Fruit fly (Drosophila melanogaster) whole organism, embryonic: ENCODE measurements around the gene CG11843.
A peak's percentile ranks its signal among the peaks of the same experiment; 100 is the strongest.

Source experiments
- Adf1 ChIP-seq: fragments of 200-800 bp; sonication (Bioruptor generic); IDR thresholded peaks from 2 replicates; pipeline ENCODE4 v1.3.6; 2022; ENCODE audit warnings: missing biosample characterization, missing genetic modification characterization
- BEAF-32 ChIP-seq: fragments of 200-800 bp; sonication (Bioruptor generic); optimal IDR thresholded peaks from 3 replicates; lab custom pipeline; 2017; ENCODE audit warnings: missing biosample characterization, missing genetic modification characterization, mild to moderate bottlenecking, moderate library complexity, missing genetic modification reagents
- CG12219 ChIP-seq: fragments of 200-800 bp; sonication (Bioruptor generic); optimal IDR thresholded peaks from 3 replicates; lab custom pipeline; 2018; ENCODE audit warnings: missing biosample characterization, mild to moderate bottlenecking, missing genetic modification characterization
- CG12391 ChIP-seq: fragments of 200-800 bp; sonication (Bioruptor generic); optimal IDR thresholded peaks from 3 replicates; lab custom pipeline; 2018; ENCODE audit warnings: missing biosample characterization, mild to moderate bottlenecking, missing genetic modification characterization, moderate library complexity
- CG13894 ChIP-seq: fragments of 200-800 bp; sonication (Bioruptor generic); optimal IDR thresholded peaks from 3 replicates; lab custom pipeline; 2018; ENCODE audit warnings: missing biosample characterization, mild to moderate bottlenecking, missing genetic modification characterization, moderate library complexity
- CG14965 ChIP-seq: fragments of 200-800 bp; sonication (Bioruptor generic); optimal IDR thresholded peaks from 2 replicates; lab custom pipeline; 2016; ENCODE audit warnings: missing biosample characterization, missing genetic modification characterization, borderline replicate concordance
- CG1529 ChIP-seq: fragments of 200-800 bp; sonication (Bioruptor generic); optimal IDR thresholded peaks from 3 replicates; lab custom pipeline; 2018; ENCODE audit warnings: missing biosample characterization, missing genetic modification characterization
- CG1603 ChIP-seq: fragments of 200-800 bp; sonication (Bioruptor generic); optimal IDR thresholded peaks from 2 replicates; lab custom pipeline; 2019; ENCODE audit warnings: missing biosample characterization, mild to moderate bottlenecking, missing genetic modification characterization, moderate library complexity
- CG1647 ChIP-seq: fragments of 200-800 bp; sonication (Bioruptor generic); optimal IDR thresholded peaks from 3 replicates; lab custom pipeline; 2016; ENCODE audit warnings: missing biosample characterization, missing genetic modification characterization
- CG16779 ChIP-seq: fragments of 200-800 bp; sonication (Bioruptor generic); IDR thresholded peaks from 2 replicates; pipeline ENCODE4 v1.3.6; 2022; ENCODE audit warnings: missing biosample characterization, missing genetic modification characterization
- CG17829 ChIP-seq: fragments of 200-800 bp; optimal IDR thresholded peaks from 2 replicates; lab custom pipeline; 2019; ENCODE audit warnings: missing biosample characterization, mild to moderate bottlenecking, missing genetic modification characterization, moderate library complexity
- CG2678 ChIP-seq: fragments of 200-800 bp; sonication (Bioruptor generic); optimal IDR thresholded peaks from 3 replicates; lab custom pipeline; 2019; ENCODE audit warnings: missing biosample characterization, mild to moderate bottlenecking, missing genetic modification characterization, moderate library complexity
- CG4328 ChIP-seq: fragments of 200-800 bp; sonication (Bioruptor generic); optimal IDR thresholded peaks from 3 replicates; lab custom pipeline; 2017; ENCODE audit warnings: missing biosample characterization, missing genetic modification reagents, missing genetic modification characterization
- CG43689 ChIP-seq: fragments of 200-800 bp; sonication (Bioruptor generic); IDR thresholded peaks from 2 replicates; pipeline ENCODE4 v1.3.6; 2022; ENCODE audit warnings: missing biosample characterization, missing genetic modification characterization
- CG4404 ChIP-seq: fragments of 200-800 bp; sonication (Bioruptor generic); IDR thresholded peaks from 2 replicates; pipeline ENCODE4 v1.3.6; 2022; ENCODE audit warnings: missing biosample characterization, missing genetic modification characterization
- CG4424 ChIP-seq: fragments of 200-800 bp; sonication (Bioruptor generic); optimal IDR thresholded peaks from 3 replicates; lab custom pipeline; 2016; ENCODE audit warnings: missing biosample characterization, missing genetic modification characterization
- CG7556 ChIP-seq: fragments of 200-800 bp; sonication (Bioruptor generic); optimal IDR thresholded peaks from 2 replicates; lab custom pipeline; 2017; ENCODE audit warnings: missing biosample characterization, mild to moderate bottlenecking, missing genetic modification characterization
- CG7987 ChIP-seq: fragments of 200-800 bp; sonication (Bioruptor generic); optimal IDR thresholded peaks from 2 replicates; lab custom pipeline; 2018; ENCODE audit warnings: missing biosample characterization, mild to moderate bottlenecking, missing genetic modification characterization, moderate library complexity
- CG9876 ChIP-seq: fragments of 200-800 bp; sonication (Bioruptor generic); optimal IDR thresholded peaks from 2 replicates; lab custom pipeline; 2016; ENCODE audit warnings: missing biosample characterization, missing genetic modification characterization
- Fer1 ChIP-seq: fragments of 200-800 bp; sonication (Bioruptor generic); optimal IDR thresholded peaks from 2 replicates; lab custom pipeline; 2017; ENCODE audit warnings: missing biosample characterization, mild to moderate bottlenecking, missing genetic modification characterization
- Fer2 ChIP-seq: fragments of 200-800 bp; sonication (Bioruptor generic); optimal IDR thresholded peaks from 2 replicates; lab custom pipeline; 2018; ENCODE audit warnings: missing biosample characterization, mild to moderate bottlenecking, missing genetic modification characterization, moderate library complexity
- Gug ChIP-seq: fragments of 200-800 bp; sonication (Bioruptor generic); IDR thresholded peaks from 4 replicates; pipeline ENCODE4 v1.3.6; 2022; ENCODE audit warnings: missing biosample characterization, missing genetic modification characterization
- HLH54F ChIP-seq: fragments of 200-800 bp; sonication (Bioruptor generic); optimal IDR thresholded peaks from 3 replicates; lab custom pipeline; 2016; ENCODE audit warnings: missing biosample characterization, missing genetic modification characterization
- Hand ChIP-seq: fragments of 200-800 bp; sonication (Bioruptor generic); optimal IDR thresholded peaks from 2 replicates; lab custom pipeline; 2017; ENCODE audit warnings: mild to moderate bottlenecking, missing biosample characterization, missing genetic modification reagents, missing genetic modification characterization
- HmgZ ChIP-seq: fragments of 200-800 bp; sonication (Bioruptor generic); optimal IDR thresholded peaks from 2 replicates; lab custom pipeline; 2018; ENCODE audit warnings: missing biosample characterization, mild to moderate bottlenecking, missing genetic modification characterization
- Hmx ChIP-seq: fragments of 200-800 bp; sonication (Bioruptor generic); optimal IDR thresholded peaks from 2 replicates; lab custom pipeline; 2016; ENCODE audit warnings: missing biosample characterization, missing genetic modification characterization
- Hr39 ChIP-seq: fragments of >200 bp; optimal IDR thresholded peaks from 2 replicates; lab custom pipeline; 2017
- Jarid2 ChIP-seq: fragments of 200-800 bp; sonication (Bioruptor generic); optimal IDR thresholded peaks from 3 replicates; lab custom pipeline; 2017; ENCODE audit warnings: mild to moderate bottlenecking, missing biosample characterization, missing genetic modification reagents, missing genetic modification characterization
- MTF-1 ChIP-seq: fragments of 200-800 bp; sonication (Bioruptor generic); optimal IDR thresholded peaks from 2 replicates; lab custom pipeline; 2018; ENCODE audit warnings: missing biosample characterization, mild to moderate bottlenecking, missing genetic modification characterization, borderline replicate concordance
- Meics ChIP-seq: fragments of 200-800 bp; sonication (Bioruptor generic); optimal IDR thresholded peaks from 2 replicates; lab custom pipeline; 2017; ENCODE audit warnings: missing biosample characterization, mild to moderate bottlenecking, missing genetic modification characterization
- Neu2 ChIP-seq: fragments of 200-800 bp; sonication (Bioruptor generic); optimal IDR thresholded peaks from 3 replicates; lab custom pipeline; 2016; ENCODE audit warnings: missing biosample characterization, missing genetic modification characterization, borderline replicate concordance
- Ptx1 ChIP-seq: fragments of 200-800 bp; sonication (Bioruptor generic); IDR thresholded peaks from 2 replicates; pipeline ENCODE4 v1.3.6; 2022; ENCODE audit warnings: missing biosample characterization, missing genetic modification characterization
- Rfx ChIP-seq: fragments of 200-800 bp; sonication (Bioruptor generic); IDR thresholded peaks from 2 replicates; pipeline ENCODE4 v1.3.6; 2022; ENCODE audit warnings: missing biosample characterization, missing genetic modification characterization
- Usf ChIP-seq: fragments of 200-800 bp; sonication (Bioruptor generic); optimal IDR thresholded peaks from 2 replicates; lab custom pipeline; 2017; ENCODE audit warnings: missing genotype, missing biosample characterization, missing genetic modification characterization
- cas ChIP-seq: fragments of 200-800 bp; sonication (Bioruptor generic); IDR thresholded peaks from 2 replicates; pipeline ENCODE4 v1.3.6; 2022; ENCODE audit warnings: missing biosample characterization, missing genetic modification characterization
- chn ChIP-seq: fragments of 200-800 bp; sonication (Bioruptor generic); optimal IDR thresholded peaks from 2 replicates; lab custom pipeline; 2016; ENCODE audit warnings: missing biosample characterization, missing genetic modification characterization
- ci ChIP-seq: fragments of 200-800 bp; sonication (Bioruptor generic); IDR thresholded peaks from 3 replicates; pipeline ENCODE4 v1.3.6; 2022; ENCODE audit warnings: missing biosample characterization, missing genetic modification characterization
- danr ChIP-seq: fragments of 200-800 bp; sonication (Bioruptor generic); IDR thresholded peaks from 2 replicates; pipeline ENCODE4 v1.3.6; 2022; ENCODE audit warnings: missing biosample characterization, missing genetic modification characterization
- dpn ChIP-seq, 2 experiments: fragments of 200-800 bp; sonication (Bioruptor generic); optimal IDR thresholded peaks; 3 replicates each; lab custom pipeline; 2016; ENCODE audit warnings: missing biosample characterization in 2 of 2, missing genetic modification characterization in 2 of 2
- fu2 ChIP-seq: fragments of 200-800 bp; sonication (Bioruptor generic); optimal IDR thresholded peaks from 2 replicates; lab custom pipeline; 2016; ENCODE audit warnings: missing biosample characterization, missing genetic modification characterization
- ind ChIP-seq: fragments of 200-800 bp; sonication (Bioruptor generic); optimal IDR thresholded peaks from 3 replicates; lab custom pipeline; 2016; ENCODE audit warnings: missing biosample characterization, missing genetic modification characterization
- klu ChIP-seq: fragments of 200-800 bp; sonication (Bioruptor generic); IDR thresholded peaks from 2 replicates; pipeline ENCODE4 v1.3.6; 2022; ENCODE audit warnings: missing biosample characterization, missing genetic modification characterization
- lmd ChIP-seq: fragments of 200-800 bp; sonication (Bioruptor generic); IDR thresholded peaks from 2 replicates; pipeline ENCODE4 v1.3.6; 2022; ENCODE audit warnings: missing biosample characterization, missing genetic modification characterization
- lov ChIP-seq, 2 experiments: fragments of 200-800 bp in 1 of 2; fragments of >200 bp in 1 of 2; sonication (Bioruptor generic) in 1 of 2; IDR thresholded peaks in 1 of 2; optimal IDR thresholded peaks in 1 of 2; 2 replicates in 1 of 2; 3 replicates in 1 of 2; pipeline versions ENCODE4 v1.3.6 to Lab custom; 2017 to 2022; ENCODE audit warnings: missing biosample characterization in 1 of 2, missing genetic modification characterization in 1 of 2
- maf-S ChIP-seq: fragments of 200-800 bp; sonication (Bioruptor generic); optimal IDR thresholded peaks from 2 replicates; lab custom pipeline; 2016; ENCODE audit warnings: missing biosample characterization, missing genetic modification characterization
- p53 ChIP-seq: fragments of 200-800 bp; sonication (Bioruptor generic); optimal IDR thresholded peaks from 2 replicates; lab custom pipeline; 2016; ENCODE audit warnings: missing biosample characterization, missing genetic modification characterization
- scrt ChIP-seq: fragments of 200-800 bp; sonication (Bioruptor generic); optimal IDR thresholded peaks from 2 replicates; lab custom pipeline; 2018; ENCODE audit warnings: missing biosample characterization, mild to moderate bottlenecking, missing genetic modification characterization, moderate library complexity
- z ChIP-seq: fragments of 200-800 bp; sonication (Bioruptor generic); IDR thresholded peaks from 3 replicates; pipeline ENCODE4 v1.3.6; 2022; ENCODE audit warnings: missing biosample characterization, missing genetic modification characterization
- zfh2 ChIP-seq: fragments of 200-800 bp; sonication (Bioruptor generic); optimal IDR thresholded peaks from 2 replicates; lab custom pipeline; 2016; ENCODE audit warnings: missing biosample characterization, missing genetic modification characterization

CG11843 gene

DNA sequence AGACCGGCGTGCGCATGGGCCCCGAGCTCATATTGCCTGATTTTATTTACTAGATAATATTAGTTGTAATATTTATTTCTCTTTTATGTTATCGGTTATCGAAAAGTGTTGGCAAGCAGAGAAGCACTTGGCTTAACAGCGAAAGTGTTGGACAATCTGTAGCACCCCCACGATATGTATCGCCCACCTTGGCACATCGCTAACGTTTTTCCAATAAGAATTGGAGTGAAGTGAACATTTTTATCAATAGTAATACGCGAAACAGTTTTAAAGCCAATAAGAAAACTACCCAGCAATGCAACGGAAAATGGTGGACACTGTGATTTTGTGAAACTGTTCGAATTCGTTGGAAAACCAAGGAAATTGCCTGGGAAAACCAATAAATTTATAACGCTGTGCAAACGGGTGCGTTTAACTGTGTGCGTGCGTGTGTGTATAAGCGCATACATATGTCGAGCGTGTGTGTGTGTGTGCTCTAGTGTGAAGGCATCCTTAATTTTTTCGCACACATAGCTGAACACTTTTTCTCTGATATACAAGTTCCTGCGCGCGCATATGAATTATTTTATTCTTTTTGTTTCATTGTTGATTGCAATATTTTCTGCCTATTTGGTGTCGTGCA, 15.1 kb upstream of the CG11843 start, which contains the start of the genes Slu7 and Pkc98E (continued):
- peak; percentile 28 for TF ChIP-seq maf-S (GFP tag; lab: Kevin White, UChicago)
- peak; percentile 50 for TF ChIP-seq CG1647 (GFP tag; lab: Kevin White, UChicago)
- TF ChIP-seq CG2678 = peak; percentile 39
- no peak for TF ChIP-seq Hmx (GFP tag; lab: Kevin White, UChicago)
- no peak for TF ChIP-seq Fer2 (tag; lab: Kevin White, UChicago)
- TF ChIP-seq ind (GFP tag; lab: Kevin White, UChicago) = peak; percentile 61
- peak; percentile 13 for TF ChIP-seq CG7556 (GFP tag; lab: Kevin White, UChicago)
- peak; percentile 89 for TF ChIP-seq Rfx
- peak; percentile 73 for TF ChIP-seq CG1603 (tag; lab: Kevin White, UChicago)
- no peak for TF ChIP-seq CG14965 (GFP tag; lab: Kevin White, UChicago)
- peak; percentile 71; the same call in 3 of the 4 replicates for TF ChIP-seq Gug (GFP tag; lab: Robert Waterston, UW)
- TF ChIP-seq CG4404 = peak; percentile 31; the same call in 1 of the 2 replicates
- no peak for TF ChIP-seq Neu2 (GFP tag; lab: Kevin White, UChicago)
- peak; percentile 49; the same call in 1 of the 2 replicates for TF ChIP-seq cas
- no peak for TF ChIP-seq Usf
- TF ChIP-seq lmd (GFP tag; lab: Robert Waterston, UW) = peak; percentile 63; the same call in 1 of the 2 replicates
- TF ChIP-seq CG4328 (GFP tag; lab: Kevin White, UChicago) = peak; percentile 15
- TF ChIP-seq zfh2 (GFP tag; lab: Kevin White, UChicago) = peak; percentile 84
- TF ChIP-seq klu (GFP tag; lab: Robert Waterston, UW) = no peak
- no peak for TF ChIP-seq danr (GFP tag; lab: Robert Waterston, UW)
- TF ChIP-seq CG13894 = no peak
- no peak for TF ChIP-seq CG1529
- no peak for TF ChIP-seq z (GFP tag; lab: Robert Waterston, UW)
- peak; percentile 46 for TF ChIP-seq CG9876 (GFP tag; lab: Kevin White, UChicago)
- TF ChIP-seq MTF-1 (GFP tag; lab: Kevin White, UChicago) = peak; percentile 43
- peak; percentile 57 for TF ChIP-seq Ptx1
- TF ChIP-seq scrt = peak; percentile 19
- peak; percentile 63 for TF ChIP-seq Fer1 (GFP tag; lab: Kevin White, UChicago)
- no peak for TF ChIP-seq Hr39
- peak; percentile 47; the same call in 1 of the 3 replicates for TF ChIP-seq ci
- peak; percentile 73 for TF ChIP-seq HmgZ (tag; lab: Kevin White, UChicago)
- peak; percentile 43 for TF ChIP-seq CG4424
- TF ChIP-seq HLH54F (GFP tag; lab: Kevin White, UChicago) = peak; percentile 78
- TF ChIP-seq CG12391 (tag; lab: Kevin White, UChicago) = peak; percentile 33
- TF ChIP-seq Hand (GFP tag; lab: Kevin White, UChicago) = no peak
- peak; percentile 93 for TF ChIP-seq BEAF-32 (GFP tag; lab: Kevin White, UChicago)
- no peak for TF ChIP-seq p53
- TF ChIP-seq fu2 (GFP tag; lab: Kevin White, UChicago) = peak; percentile 71
- TF ChIP-seq Adf1 (GFP tag; lab: Robert Waterston, UW) = peak; percentile 34; the same call in 1 of the 2 replicates
- TF ChIP-seq dpn (GFP tag; optimal IDR thresholded peaks at IDR 0.05; lab: Kevin White, UChicago) = peak; percentile 70 to 72
- TF ChIP-seq CG12219 (GFP tag; lab: Kevin White, UChicago) = no peak
- TF ChIP-seq CG43689 (GFP tag; lab: Robert Waterston, UW) = no peak
- peak; percentile 64; the same call in 1 of the 2 replicates for TF ChIP-seq CG16779 (GFP tag; lab: Robert Waterston, UW)
- peak; percentile 75 for TF ChIP-seq CG7987 (GFP tag; lab: Kevin White, UChicago)
- TF ChIP-seq lov (optimal IDR thresholded peaks at IDR 0.05; lab: Kevin White, UChicago) = no peak
- TF ChIP-seq lov (GFP tag; IDR thresholded peaks at IDR 0.05; lab: Robert Waterston, UW) = 0 out of 3 replicates have a peak, but pooled peaks have one; percentile 59
- peak; percentile 21 for TF ChIP-seq Meics (GFP tag; lab: Kevin White, UChicago)
- TF ChIP-seq chn (GFP tag; lab: Kevin White, UChicago) = peak; percentile 74
- TF ChIP-seq CG17829 (tag; lab: Kevin White, UChicago) = peak; percentile 51
- TF ChIP-seq Jarid2 (GFP tag; lab: Kevin White, UChicago) = no peak
